Worm (Caenorhabditis elegans): Measurements from ENCODE around the gene clec-234.

Gene clec-234

ce11 chrV:16424428-16424827, 8.9 kb downstream of the clec-234 start, which contains the start of gene srw-29:
Gene srw-29 (minus strand): TSS chrV:16424528.
- TF ChIP-seq nhr-237 (tag; optimal IDR thresholded peaks at IDR 0.05) (no peak), nhr-6 (tag; optimal IDR thresholded peaks at IDR 0.05) (no peak), mbf-1 (tag; optimal IDR thresholded peaks at IDR 0.05) (no peak), nhr-11 (tag; optimal IDR thresholded peaks at IDR 0.05) (no peak), ztf-1 (GFP tag; conservative IDR thresholded peaks at IDR 0.05) (no peak), nhr-25 (tag; optimal IDR thresholded peaks at IDR 0.05) (no peak), zag-1 (tag; optimal IDR thresholded peaks at IDR 0.05) (no peak), skn-1 (tag; optimal IDR thresholded peaks at IDR 0.05) (no peak), unc-55 (GFP tag; optimal IDR thresholded peaks at IDR 0.05) (no peak), lsy-2 (tag; optimal IDR thresholded peaks at IDR 0.05) (no peak), dmd-4 (tag; optimal IDR thresholded peaks at IDR 0.05) (no peak), C34F6.9 (tag; optimal IDR thresholded peaks at IDR 0.05) (no peak), nhr-21 (tag; optimal IDR thresholded peaks at IDR 0.05) (no peak), elt-1 (tag; optimal IDR thresholded peaks at IDR 0.05) (no peak), ceh-82 (tag; optimal IDR thresholded peaks at IDR 0.05) (no peak), aly-2 (tag; optimal IDR thresholded peaks at IDR 0.05) (no peak), fos-1 (tag; optimal IDR thresholded peaks at IDR 0.05) (no peak), lin-39 (tag; optimal IDR thresholded peaks at IDR 0.05) (no peak)

- TF ChIP-seq lsy-2 (tag; optimal IDR thresholded peaks at IDR 0.05): no peak
- TF ChIP-seq lin-11 (tag; optimal IDR thresholded peaks at IDR 0.05): no peak
- no peak for TF ChIP-seq ztf-11 (tag; optimal IDR thresholded peaks at IDR 0.05)
- no peak for TF ChIP-seq crh-2 (tag; optimal IDR thresholded peaks at IDR 0.05)
- TF ChIP-seq unc-55 (GFP tag; optimal IDR thresholded peaks at IDR 0.05): no peak
- no peak for TF ChIP-seq C34F6.9 (tag; optimal IDR thresholded peaks at IDR 0.05)
- TF ChIP-seq mbf-1 (tag; optimal IDR thresholded peaks at IDR 0.05): no peak
- no peak for TF ChIP-seq nhr-129 (tag; optimal IDR thresholded peaks at IDR 0.05)
- no peak for TF ChIP-seq lin-13 (GFP tag; optimal IDR thresholded peaks at IDR 0.05)
- TF ChIP-seq sma-3 (GFP tag; optimal IDR thresholded peaks at IDR 0.05): no peak
- no peak for TF ChIP-seq ceh-82 (tag; optimal IDR thresholded peaks at IDR 0.05)
- no peak for TF ChIP-seq Y55F3AM.14 (GFP tag; optimal IDR thresholded peaks at IDR 0.05)
- no peak for TF ChIP-seq nhr-237 (tag; optimal IDR thresholded peaks at IDR 0.05)
- no peak for TF ChIP-seq mdl-1 (tag; optimal IDR thresholded peaks at IDR 0.05)
- no peak for TF ChIP-seq aly-2 (tag; optimal IDR thresholded peaks at IDR 0.05)
- no peak for TF ChIP-seq snpc-4 (tag; optimal IDR thresholded peaks at IDR 0.05)
- TF ChIP-seq nhr-21 (tag; optimal IDR thresholded peaks at IDR 0.05): no peak
- no peak for TF ChIP-seq nhr-11 (tag; optimal IDR thresholded peaks at IDR 0.05)
- TF ChIP-seq gmeb-1 (tag; optimal IDR thresholded peaks at IDR 0.05): no peak
These were observed 12.7 kb downstream of the clec-234 start, which contains the start of gene srw-48 for ce11 chrV:16420696-16421095. Gene srw-48 (plus strand): TSS chrV:16420996.

ce11 chrV:16419769-16420168, 13.6 kb downstream of the clec-234 start, which contains the start of gene F26D2.16:
Gene F26D2.16 (minus strand): TSS chrV:16419869.
- no peak for TF ChIP-seq snpc-4 (tag; optimal IDR thresholded peaks at IDR 0.05)
- TF ChIP-seq nhr-11 (tag; optimal IDR thresholded peaks at IDR 0.05): no peak
- TF ChIP-seq ztf-11 (tag; optimal IDR thresholded peaks at IDR 0.05): no peak
- no peak for TF ChIP-seq nhr-12 (tag; optimal IDR thresholded peaks at IDR 0.05)
- no peak for TF ChIP-seq mbf-1 (tag; optimal IDR thresholded peaks at IDR 0.05)
- TF ChIP-seq ceh-82 (tag; optimal IDR thresholded peaks at IDR 0.05): no peak
- TF ChIP-seq sem-4 (tag; optimal IDR thresholded peaks at IDR 0.05): no peak
- no peak for TF ChIP-seq Y55F3AM.14 (GFP tag; optimal IDR thresholded peaks at IDR 0.05)
- no peak for TF ChIP-seq mdl-1 (tag; optimal IDR thresholded peaks at IDR 0.05)
- no peak for TF ChIP-seq elt-1 (tag; optimal IDR thresholded peaks at IDR 0.05)
- TF ChIP-seq F13H6.1 (tag; optimal IDR thresholded peaks at IDR 0.05): no peak
- no peak for TF ChIP-seq egl-27 (tag; optimal IDR thresholded peaks at IDR 0.05)
- no peak for TF ChIP-seq nhr-23 (tag; optimal IDR thresholded peaks at IDR 0.05)
- TF ChIP-seq C34F6.9 (tag; optimal IDR thresholded peaks at IDR 0.05): no peak
- TF ChIP-seq ztf-4 (tag; optimal IDR thresholded peaks at IDR 0.05): no peak
- no peak for TF ChIP-seq crh-2 (tag; optimal IDR thresholded peaks at IDR 0.05)
- TF ChIP-seq blmp-1 (tag; optimal IDR thresholded peaks at IDR 0.05; ENCODE audit: insufficient read depth): no peak
- no peak for TF ChIP-seq nhr-237 (tag; optimal IDR thresholded peaks at IDR 0.05)
- TF ChIP-seq gmeb-1 (tag; optimal IDR thresholded peaks at IDR 0.05): no peak
- no peak for TF ChIP-seq elt-3 (tag; optimal IDR thresholded peaks at IDR 0.05)

- TF ChIP-seq nhr-11 (tag; optimal IDR thresholded peaks at IDR 0.05): no peak
- no peak for TF ChIP-seq sma-3 (GFP tag; optimal IDR thresholded peaks at IDR 0.05)
- no peak for TF ChIP-seq nhr-237 (tag; optimal IDR thresholded peaks at IDR 0.05)
- TF ChIP-seq lin-11 (tag; optimal IDR thresholded peaks at IDR 0.05): no peak
- no peak for TF ChIP-seq gmeb-1 (tag; optimal IDR thresholded peaks at IDR 0.05)
- TF ChIP-seq egl-27 (tag; optimal IDR thresholded peaks at IDR 0.05): no peak
- no peak for TF ChIP-seq skn-1 (tag; optimal IDR thresholded peaks at IDR 0.05)
- no peak for TF ChIP-seq C34F6.9 (tag; optimal IDR thresholded peaks at IDR 0.05)
- no peak for TF ChIP-seq zag-1 (tag; optimal IDR thresholded peaks at IDR 0.05)
- TF ChIP-seq mbf-1 (tag; optimal IDR thresholded peaks at IDR 0.05): no peak
- TF ChIP-seq elt-1 (tag; optimal IDR thresholded peaks at IDR 0.05): no peak
- TF ChIP-seq mdl-1 (tag; optimal IDR thresholded peaks at IDR 0.05): no peak
- TF ChIP-seq unc-55 (GFP tag; optimal IDR thresholded peaks at IDR 0.05): no peak
- no peak for TF ChIP-seq elt-3 (tag; optimal IDR thresholded peaks at IDR 0.05)
- no peak for TF ChIP-seq ztf-4 (tag; optimal IDR thresholded peaks at IDR 0.05)
These were observed 16.4 kb downstream of the clec-234 start, which contains the start of gene str-55 for ce11 chrV:16417014-16417413. Gene str-55 (minus strand): TSS chrV:16417114.
